Worm (Caenorhabditis elegans): ENCODE results near the gene arrd-23.
A peak's percentile ranks its signal among the peaks of the same experiment; 100 is the strongest.

The arrd-23 gene

ce11 chrX:4879998-4880397 is 5.8 kb upstream of the arrd-23 start:
- TF ChIP-seq dao-5 (tag; optimal IDR thresholded peaks at IDR 0.05) (no peak), him-1 (tag; optimal IDR thresholded peaks at IDR 0.05) (no peak), W03F9.2 (tag; optimal IDR thresholded peaks at IDR 0.05) (no peak)

- TF ChIP-seq W03F9.2 (tag; optimal IDR thresholded peaks at IDR 0.05) (no peak), him-1 (tag; optimal IDR thresholded peaks at IDR 0.05) (no peak), dao-5 (tag; optimal IDR thresholded peaks at IDR 0.05) (no peak)
These were observed 4.4 kb upstream of the arrd-23 start for ce11 chrX:4881310-4881709.

- TF ChIP-seq W03F9.2 (tag; optimal IDR thresholded peaks at IDR 0.05) (no peak), dao-5 (tag; optimal IDR thresholded peaks at IDR 0.05) (no peak), him-1 (tag; optimal IDR thresholded peaks at IDR 0.05) (no peak)
These were observed 4.4 kb downstream of the arrd-23 start, which contains the start of gene T07F12.2 for ce11 chrX:4890159-4890558. TSS of gene T07F12.2 (plus strand) at chrX:4890245.

- TF ChIP-seq W03F9.2 (tag; optimal IDR thresholded peaks at IDR 0.05), result no peak
- TF ChIP-seq dao-5 (tag; optimal IDR thresholded peaks at IDR 0.05), result no peak
- TF ChIP-seq him-1 (tag; optimal IDR thresholded peaks at IDR 0.05), result no peak
These were observed 7.9 kb downstream of the arrd-23 start, which contains the start of gene T07F12.1 for ce11 chrX:4893623-4894105. TSS of gene T07F12.1 (plus strand) at chrX:4894055.

- TF ChIP-seq W03F9.2 (tag; optimal IDR thresholded peaks at IDR 0.05), result no peak
- no peak for TF ChIP-seq dao-5 (tag; optimal IDR thresholded peaks at IDR 0.05)
- TF ChIP-seq him-1 (tag; optimal IDR thresholded peaks at IDR 0.05), result no peak
These were observed 9.5 kb downstream of the arrd-23 start for ce11 chrX:4895223-4895622.

- no peak for TF ChIP-seq W03F9.2 (tag; optimal IDR thresholded peaks at IDR 0.05)
- peak; percentile 31 for TF ChIP-seq him-1 (tag; optimal IDR thresholded peaks at IDR 0.05)
These were observed 13.9 kb downstream of the arrd-23 start for ce11 chrX:4899623-4900022.

- TF ChIP-seq W03F9.2 (tag; optimal IDR thresholded peaks at IDR 0.05) (no peak), him-1 (tag; optimal IDR thresholded peaks at IDR 0.05) (no peak), dao-5 (tag; optimal IDR thresholded peaks at IDR 0.05) (no peak)
These were observed 14.9 kb downstream of the arrd-23 start, which contains the start of gene T07F12.4 for ce11 chrX:4900685-4901084. TSS of gene T07F12.4 (minus strand) at chrX:4900814.

ce11 chrX:4901974-4902373 is 16.2 kb downstream of the arrd-23 start:
- no peak for TF ChIP-seq W03F9.2 (tag; optimal IDR thresholded peaks at IDR 0.05)
- TF ChIP-seq him-1 (tag; optimal IDR thresholded peaks at IDR 0.05), result no peak
- TF ChIP-seq dao-5 (tag; optimal IDR thresholded peaks at IDR 0.05), result no peak

- TF ChIP-seq him-1 (tag; optimal IDR thresholded peaks at IDR 0.05) (no peak), dao-5 (tag; optimal IDR thresholded peaks at IDR 0.05) (no peak), W03F9.2 (tag; optimal IDR thresholded peaks at IDR 0.05) (no peak)
These were observed 16.6 kb downstream of the arrd-23 start for ce11 chrX:4902376-4902775.

ce11 chrX:4905804-4906203 is 20.1 kb downstream of the arrd-23 start, which contains the start of gene K05B2.2:
TSS of gene K05B2.2 (plus strand) at chrX:4906081.
- no peak for TF ChIP-seq W03F9.2 (tag; optimal IDR thresholded peaks at IDR 0.05)
- no peak for TF ChIP-seq him-1 (tag; optimal IDR thresholded peaks at IDR 0.05)
- TF ChIP-seq dao-5 (tag; optimal IDR thresholded peaks at IDR 0.05), result no peak

ce11 chrX:4911287-4911876 is 25.6 kb downstream of the arrd-23 start:
- no peak for TF ChIP-seq W03F9.2 (tag; optimal IDR thresholded peaks at IDR 0.05)
- no peak for TF ChIP-seq him-1 (tag; optimal IDR thresholded peaks at IDR 0.05)
- TF ChIP-seq dao-5 (tag; optimal IDR thresholded peaks at IDR 0.05), result no peak

ce11 chrX:4914464-4914863 is 28.7 kb downstream of the arrd-23 start:
- TF ChIP-seq W03F9.2 (tag; optimal IDR thresholded peaks at IDR 0.05) (no peak), him-1 (tag; optimal IDR thresholded peaks at IDR 0.05) (no peak), dao-5 (tag; optimal IDR thresholded peaks at IDR 0.05) (no peak)

ce11 chrX:4915879-4916278 is 30.1 kb downstream of the arrd-23 start, which contains the start of gene ifa-4:
TSS of gene ifa-4 (minus strand) at chrX:4915979.
- TF ChIP-seq W03F9.2 (tag; optimal IDR thresholded peaks at IDR 0.05) (no peak), him-1 (tag; optimal IDR thresholded peaks at IDR 0.05) (no peak), dao-5 (tag; optimal IDR thresholded peaks at IDR 0.05) (no peak)

- TF ChIP-seq dao-5 (tag; optimal IDR thresholded peaks at IDR 0.05) (no peak), W03F9.2 (tag; optimal IDR thresholded peaks at IDR 0.05) (no peak), him-1 (tag; optimal IDR thresholded peaks at IDR 0.05) (no peak)
These were observed 35.3 kb downstream of the arrd-23 start, which contains the start of gene K05B2.4 for ce11 chrX:4920942-4921540. TSS of gene K05B2.4 (minus strand) at chrX:4920992.
